Worm (Caenorhabditis elegans): Measurements from ENCODE around the gene dhs-7.
A peak's percentile ranks its signal among the peaks of the same experiment; 100 is the strongest.

dhs-7 gene

ce11 chrII:7200051-7200599, 8.1 kb downstream of the dhs-7 start, which contains the start of gene pcrg-1 (continued):
- TF ChIP-seq ama-1 (optimal IDR thresholded peaks at IDR 0.05) (no peak), ama-1 (GFP tag; optimal IDR thresholded peaks at IDR 0.05) (peak; percentile 43 to 86), unc-130 (GFP tag; optimal IDR thresholded peaks at IDR 0.05) (no peak), sdz-38 (tag; optimal IDR thresholded peaks at IDR 0.05) (peak; percentile 28), rec-8 (tag; optimal IDR thresholded peaks at IDR 0.05) (peak in 1 of 2 experiments; percentile 15), zim-3 (tag; optimal IDR thresholded peaks at IDR 0.05) (peak; percentile 82), mes-4 (tag; optimal IDR thresholded peaks at IDR 0.05) (peak; percentile 83), F23B12.7 (tag; optimal IDR thresholded peaks at IDR 0.05; ENCODE audit: insufficient read depth) (peak; percentile 26), attf-3 (GFP tag; conservative IDR thresholded peaks at IDR 0.05) (peak; percentile 64), bed-1 (GFP tag; IDR thresholded peaks at IDR 0.05) (peak; percentile 80; the same call in 1 of the 2 replicates), nfya-2 (GFP tag; IDR thresholded peaks at IDR 0.05) (0 out of 2 replicates have a peak, but pooled peaks have one; percentile 65), nfya-1 (tag; optimal IDR thresholded peaks at IDR 0.05; ENCODE audit: borderline replicate concordance, insufficient read depth) (no peak), hrde-1 (tag; optimal IDR thresholded peaks at IDR 0.05; ENCODE audit: borderline replicate concordance) (peak; percentile 30), nhr-179 (tag; optimal IDR thresholded peaks at IDR 0.05) (no peak), hsf-1 (GFP tag; IDR thresholded peaks at IDR 0.05) (peak; percentile 65), ceh-100 (GFP tag; IDR thresholded peaks at IDR 0.05) (peak; percentile 73), ZK185.1 (tag; optimal IDR thresholded peaks at IDR 0.05; ENCODE audit: poor library complexity, severe bottlenecking) (peak; percentile 78), ztf-28 (GFP tag; IDR thresholded peaks at IDR 0.05) (no peak), cebp-2 (GFP tag; IDR thresholded peaks at IDR 0.05) (0 out of 2 replicates have a peak, but pooled peaks have one; percentile 30), athp-1 (tag; optimal IDR thresholded peaks at IDR 0.05) (peak; percentile 94), egl-44 (GFP tag; IDR thresholded peaks at IDR 0.05) (peak; percentile 80; the same call in 1 of the 2 replicates), F22D6.2 (tag; optimal IDR thresholded peaks at IDR 0.05) (peak; percentile 58), tlf-1 (GFP tag; optimal IDR thresholded peaks at IDR 0.05) (peak; percentile 82), lin-40 (tag; optimal IDR thresholded peaks at IDR 0.05) (peak; percentile 76), aptf-2 (GFP tag; conservative IDR thresholded peaks at IDR 0.05) (0 out of 2 replicates have a peak, but pooled peaks have one; percentile 30), fkh-3 (tag; optimal IDR thresholded peaks at IDR 0.05) (peak; percentile 68), hlh-26 (GFP tag; conservative IDR thresholded peaks at IDR 0.05) (peak; percentile 76; the same call in 1 of the 2 replicates), C17E4.6 (GFP tag; IDR thresholded peaks at IDR 0.05) (peak; percentile 77), ztf-26 (tag; optimal IDR thresholded peaks at IDR 0.05) (peak; percentile 71), egl-18 (GFP tag; IDR thresholded peaks at IDR 0.05) (peak; percentile 64; the same call in 1 of the 2 replicates), T07F8.4 (tag; optimal IDR thresholded peaks at IDR 0.05) (peak; percentile 80), nhr-27 (tag; optimal IDR thresholded peaks at IDR 0.05) (peak; percentile 61), ets-4 (GFP tag; optimal IDR thresholded peaks at IDR 0.05) (peak; percentile 73), F55B11.4 (tag; optimal IDR thresholded peaks at IDR 0.05; ENCODE audit: borderline replicate concordance, insufficient read depth) (no peak), attf-5 (GFP tag; optimal IDR thresholded peaks at IDR 0.05) (peak; percentile 70), nhr-80 (tag; optimal IDR thresholded peaks at IDR 0.05) (peak; percentile 45), lsy-27 (tag; optimal IDR thresholded peaks at IDR 0.05; ENCODE audit: borderline replicate concordance, insufficient read depth) (peak; percentile 50), hmg-1.2 (GFP tag; IDR thresholded peaks at IDR 0.05) (peak; percentile 92), ccch-3 (GFP tag; optimal IDR thresholded peaks at IDR 0.05) (no peak), madf-10 (tag; optimal IDR thresholded peaks at IDR 0.05) (peak; percentile 59), lsl-1 (GFP tag; optimal IDR thresholded peaks at IDR 0.05) (peak; percentile 70), Y53F4B.3 (GFP tag; IDR thresholded peaks at IDR 0.05) (peak; percentile 28; the same call in 1 of the 2 replicates), F10E7.11 (tag; optimal IDR thresholded peaks at IDR 0.05) (peak; percentile 4), aptf-3 (GFP tag; IDR thresholded peaks at IDR 0.05) (0 out of 2 replicates have a peak, but pooled peaks have one; percentile 73), Y53G8AR.9 (GFP tag; conservative IDR thresholded peaks at IDR 0.05) (peak; percentile 80), madf-3 (GFP tag; IDR thresholded peaks at IDR 0.05) (peak; percentile 84), Y95B8A.8 (GFP tag; IDR thresholded peaks at IDR 0.05) (peak; percentile 51; the same call in 1 of the 2 replicates)

All from whole organism, young adult.